Worm (Caenorhabditis elegans) whole organism, L3 larva: ENCODE measurements around the gene T14G8.6.

Experiments
- ZK546.5 ChIP-seq: sonication (generic microtip); optimal IDR thresholded peaks from 2 replicates; lab custom pipeline; 2017; ENCODE audit warnings: missing biosample characterization, missing genetic modification characterization
- ama-1 ChIP-seq: fragments of 150-350 bp; optimal IDR thresholded peaks from 2 replicates; lab custom pipeline; 2018
- ceh-16 ChIP-seq: sonication (generic microtip); optimal IDR thresholded peaks from 2 replicates; lab custom pipeline; 2017; ENCODE audit warnings: missing biosample characterization, missing genetic modification characterization
- ceh-28 ChIP-seq: fragments of 150-350 bp; optimal IDR thresholded peaks from 2 replicates; lab custom pipeline; 2014; ENCODE audit warnings: missing biosample characterization, missing genetic modification reagents, missing genetic modification characterization
- ceh-9 ChIP-seq: sonication (generic microtip); optimal IDR thresholded peaks from 2 replicates; lab custom pipeline; 2018; ENCODE audit warnings: missing biosample characterization, missing genetic modification characterization
- egl-5 ChIP-seq: fragments of 150-350 bp; optimal IDR thresholded peaks from 2 replicates; lab custom pipeline; 2017; ENCODE audit warnings: missing biosample characterization, missing genetic modification reagents, missing genetic modification characterization, inconsistent platforms
- elt-1 ChIP-seq: fragments of 150-350 bp; optimal IDR thresholded peaks from 2 replicates; lab custom pipeline; 2014; ENCODE audit warnings: missing biosample characterization, missing genetic modification characterization
- elt-2 ChIP-seq: sonication (generic microtip); optimal IDR thresholded peaks from 2 replicates; lab custom pipeline; 2016; ENCODE audit warnings: missing genetic modification reagents, mild to moderate bottlenecking, missing genetic modification characterization, missing compliant biosample characterization
- elt-3 ChIP-seq, 3 experiments: fragments of 150-350 bp in 1 of 3; sonication (generic microtip) in 2 of 3; optimal IDR thresholded peaks; 2 replicates in 2 of 3; 4 replicates in 1 of 3; lab custom pipeline; 2014 to 2017; ENCODE audit warnings: missing biosample characterization in 3 of 3, missing genetic modification characterization in 3 of 3
- eor-1 ChIP-seq, 2 experiments: fragments of 150-350 bp; optimal IDR thresholded peaks; 2 replicates each; lab custom pipeline; 2014 to 2018; ENCODE audit warnings: missing biosample characterization in 2 of 2, missing genetic modification characterization in 2 of 2
- fkh-10 ChIP-seq: sonication (generic microtip); optimal IDR thresholded peaks from 2 replicates; lab custom pipeline; 2017; ENCODE audit warnings: missing biosample characterization, missing genetic modification reagents, missing genetic modification characterization
- fkh-2 ChIP-seq: fragments of 150-350 bp; optimal IDR thresholded peaks from 2 replicates; lab custom pipeline; 2014; ENCODE audit warnings: missing biosample characterization, missing genetic modification reagents, missing genetic modification characterization
- hmg-11 ChIP-seq: sonication (generic microtip); optimal IDR thresholded peaks from 2 replicates; lab custom pipeline; 2016; ENCODE audit warnings: missing genetic modification characterization, missing compliant biosample characterization
- lin-15B ChIP-seq: fragments of 150-350 bp; optimal IDR thresholded peaks from 2 replicates; lab custom pipeline; 2014; ENCODE audit warnings: missing biosample characterization, missing genetic modification characterization
- lin-39 ChIP-seq: fragments of 150-350 bp; optimal IDR thresholded peaks from 2 replicates; lab custom pipeline; 2018; ENCODE audit warnings: missing biosample characterization, missing genetic modification reagents, missing genetic modification characterization
- lsy-12 ChIP-seq: sonication (generic microtip); optimal IDR thresholded peaks from 2 replicates; lab custom pipeline; 2016; ENCODE audit warnings: mild to moderate bottlenecking, missing genetic modification characterization, missing compliant biosample characterization
- nfya-1 ChIP-seq: sonication (generic microtip); optimal IDR thresholded peaks from 2 replicates; lab custom pipeline; 2017; ENCODE audit warnings: missing genetic modification characterization, mild to moderate bottlenecking, missing compliant biosample characterization, antibody characterized with exemption, moderate library complexity; ENCODE audit not compliant: insufficient read depth
- nhr-11 ChIP-seq: fragments of 150-350 bp; optimal IDR thresholded peaks from 2 replicates; lab custom pipeline; 2014; ENCODE audit warnings: missing biosample characterization, missing genetic modification characterization
- nhr-12 ChIP-seq: fragments of 150-350 bp; optimal IDR thresholded peaks from 2 replicates; lab custom pipeline; 2014; ENCODE audit warnings: missing biosample characterization, missing genetic modification characterization
- nhr-23 ChIP-seq: fragments of 150-350 bp; optimal IDR thresholded peaks from 2 replicates; lab custom pipeline; 2014; ENCODE audit warnings: missing biosample characterization, missing genetic modification reagents, missing genetic modification characterization
- nhr-237 ChIP-seq: fragments of 150-350 bp; optimal IDR thresholded peaks from 2 replicates; lab custom pipeline; 2014; ENCODE audit warnings: missing biosample characterization, missing genetic modification characterization
- nhr-25 ChIP-seq: sonication (generic microtip); optimal IDR thresholded peaks from 2 replicates; lab custom pipeline; 2017; ENCODE audit warnings: missing biosample characterization, missing genetic modification characterization
- nhr-43 ChIP-seq: sonication (generic microtip); optimal IDR thresholded peaks from 2 replicates; lab custom pipeline; 2016; ENCODE audit warnings: mild to moderate bottlenecking, missing genetic modification characterization, missing compliant biosample characterization; ENCODE audit not compliant: poor library complexity, severe bottlenecking
- nhr-67 ChIP-seq: fragments of 150-350 bp; optimal IDR thresholded peaks from 2 replicates; lab custom pipeline; 2014; ENCODE audit warnings: missing biosample characterization, missing genetic modification characterization
- nhr-76 ChIP-seq: fragments of 150-350 bp; sonication (generic microtip); optimal IDR thresholded peaks from 5 replicates; lab custom pipeline; 2014; ENCODE audit warnings: missing biosample characterization, missing genetic modification characterization
- nhr-77 ChIP-seq: fragments of 150-350 bp; optimal IDR thresholded peaks from 2 replicates; lab custom pipeline; 2014; ENCODE audit warnings: missing biosample characterization, missing genetic modification characterization
- pha-4 ChIP-seq: fragments of 150-350 bp; optimal IDR thresholded peaks from 2 replicates; lab custom pipeline; 2014; ENCODE audit warnings: missing biosample characterization, missing genetic modification reagents, missing genetic modification characterization
- pqm-1 ChIP-seq: fragments of 150-350 bp; optimal IDR thresholded peaks from 2 replicates; lab custom pipeline; 2017; ENCODE audit warnings: missing biosample characterization, missing genetic modification characterization, inconsistent platforms
- sea-2 ChIP-seq: fragments of 150-350 bp; sonication (generic microtip); optimal IDR thresholded peaks from 4 replicates; lab custom pipeline; 2014; ENCODE audit warnings: missing biosample characterization, missing genetic modification reagents, missing genetic modification characterization
- skn-1 ChIP-seq: fragments of 150-350 bp; optimal IDR thresholded peaks from 2 replicates; lab custom pipeline; 2014; ENCODE audit warnings: missing biosample characterization, missing genetic modification characterization
- snpc-4 ChIP-seq: fragments of 150-350 bp; optimal IDR thresholded peaks from 2 replicates; lab custom pipeline; 2014; ENCODE audit warnings: missing biosample characterization, missing genetic modification characterization
- tbx-2 ChIP-seq: sonication (generic microtip); optimal IDR thresholded peaks from 2 replicates; lab custom pipeline; 2016; ENCODE audit warnings: mild to moderate bottlenecking, missing genetic modification characterization, missing compliant biosample characterization
- unc-39 ChIP-seq: sonication (generic microtip); optimal IDR thresholded peaks from 4 replicates; lab custom pipeline; 2017; ENCODE audit warnings: missing biosample characterization, missing genetic modification characterization
- unc-62 ChIP-seq: fragments of 150-350 bp; sonication (generic microtip); optimal IDR thresholded peaks from 4 replicates; lab custom pipeline; 2014; ENCODE audit warnings: missing biosample characterization, missing genetic modification reagents, missing genetic modification characterization
- zag-1 ChIP-seq: fragments of 150-350 bp; optimal IDR thresholded peaks from 2 replicates; lab custom pipeline; 2014; ENCODE audit warnings: missing biosample characterization, missing genetic modification characterization

The T14G8.6 gene

ce11 chrX:12869827-12870394 is 7.3 kb upstream of the T14G8.6 start:
- TF ChIP-seq fkh-2 (tag; lab: Kevin White, UChicago): no peak
- no peak for TF ChIP-seq elt-3 (tag; optimal IDR thresholded peaks at IDR 0.05; lab: Kevin White, UChicago)
- no peak for TF ChIP-seq fkh-10
- peak; percentile 28 for TF ChIP-seq lin-39 (tag; lab: Kevin White, UChicago)
- TF ChIP-seq nfya-1 (tag; lab: Kevin White, UChicago): peak; percentile 31
- TF ChIP-seq pqm-1 (tag; lab: Kevin White, UChicago): peak; percentile 63
- peak; percentile 5 for TF ChIP-seq ceh-28 (tag; lab: Kevin White, UChicago)
- TF ChIP-seq egl-5: peak; percentile 19
- no peak for TF ChIP-seq elt-1 (tag; lab: Kevin White, UChicago)
- TF ChIP-seq elt-2 (tag; lab: Kevin White, UChicago): peak; percentile 70

- TF ChIP-seq elt-2 (tag; lab: Kevin White, UChicago) (peak; percentile 20), nhr-76 (no peak), pqm-1 (tag; lab: Kevin White, UChicago) (peak; percentile 32), nhr-67 (no peak), zag-1 (no peak), eor-1 (tag; optimal IDR thresholded peaks at IDR 0.05; lab: Kevin White, UChicago) (no peak), skn-1 (peak; percentile 14), lsy-12 (tag; lab: Kevin White, UChicago) (no peak), nhr-25 (tag; lab: Kevin White, UChicago) (no peak)
Observed at ce11 chrX:12869412-12869811, 6.8 kb upstream of the T14G8.6 start.

- TF ChIP-seq egl-5: no peak
- no peak for TF ChIP-seq nhr-25 (tag; lab: Kevin White, UChicago)
- no peak for TF ChIP-seq tbx-2 (tag; lab: Kevin White, UChicago)
- TF ChIP-seq pqm-1 (tag; lab: Kevin White, UChicago): no peak
- no peak for TF ChIP-seq nhr-76
- no peak for TF ChIP-seq hmg-11
- TF ChIP-seq unc-62 (GFP tag; lab: Kevin White, UChicago): no peak
- TF ChIP-seq lin-39 (tag; lab: Kevin White, UChicago): no peak
- TF ChIP-seq nhr-43 (tag; lab: Kevin White, UChicago): no peak
- no peak for TF ChIP-seq sea-2 (GFP tag; lab: Kevin White, UChicago)
- TF ChIP-seq zag-1: no peak
- TF ChIP-seq nhr-237 (tag; lab: Kevin White, UChicago): no peak
- no peak for TF ChIP-seq ZK546.5
- TF ChIP-seq lsy-12 (tag; lab: Kevin White, UChicago): no peak
- no peak for TF ChIP-seq nfya-1 (tag; lab: Kevin White, UChicago)
- no peak for TF ChIP-seq elt-2 (tag; lab: Kevin White, UChicago)
- no peak for TF ChIP-seq lin-15B (tag; lab: Kevin White, UChicago)
- no peak for TF ChIP-seq snpc-4 (tag; lab: Kevin White, UChicago)
- TF ChIP-seq nhr-12 (tag; lab: Kevin White, UChicago): no peak
- TF ChIP-seq nhr-77: no peak
Observed at ce11 chrX:12863796-12864195, 1.1 kb upstream of the T14G8.6 start, which contains the start of gene T14G8.4. Gene T14G8.4 (minus strand): TSS chrX:12863896.

- no peak for TF ChIP-seq ceh-9
- TF ChIP-seq lsy-12 (tag; lab: Kevin White, UChicago): no peak
- TF ChIP-seq fkh-2 (tag; lab: Kevin White, UChicago): no peak
- TF ChIP-seq pha-4: no peak
- TF ChIP-seq ceh-16 (tag; lab: Kevin White, UChicago): no peak
- no peak for TF ChIP-seq ama-1 (lab: Kevin White, UChicago)
- TF ChIP-seq nhr-11: no peak
- no peak for TF ChIP-seq unc-62 (GFP tag; lab: Kevin White, UChicago)
- no peak for TF ChIP-seq lin-15B (tag; lab: Kevin White, UChicago)
- TF ChIP-seq snpc-4 (tag; lab: Kevin White, UChicago): no peak
Observed at ce11 chrX:12863262-12863661, 616 bp upstream of the T14G8.6 start.

- TF ChIP-seq ceh-28 (tag; lab: Kevin White, UChicago): peak; percentile 12
- no peak for TF ChIP-seq pqm-1 (tag; lab: Kevin White, UChicago)
- peak; percentile 38 for TF ChIP-seq nhr-25 (tag; lab: Kevin White, UChicago)
- TF ChIP-seq hmg-11: peak; percentile 48
- TF ChIP-seq elt-2 (tag; lab: Kevin White, UChicago): peak; percentile 48
- no peak for TF ChIP-seq nhr-67
- no peak for TF ChIP-seq ama-1 (lab: Kevin White, UChicago)
- TF ChIP-seq nhr-23 (tag; lab: Kevin White, UChicago): peak; percentile 95
- no peak for TF ChIP-seq elt-1 (tag; lab: Kevin White, UChicago)
- peak; percentile 88 for TF ChIP-seq pha-4
- TF ChIP-seq lin-15B (tag; lab: Kevin White, UChicago): peak; percentile 40
- TF ChIP-seq nfya-1 (tag; lab: Kevin White, UChicago): peak; percentile 53
- no peak for TF ChIP-seq unc-39 (tag; lab: Kevin White, UChicago)
Observed at ce11 chrX:12860711-12861287, 1.8 kb downstream of the T14G8.6 start, which contains the start of gene T14G8.3. Gene T14G8.3 (plus strand): TSS chrX:12861237.
